Fruit fly (Drosophila melanogaster) whole organism, prepupa: ENCODE data around the gene Ubr1.

Experiments used
- CG3919 ChIP-seq: fragments of 200-800 bp; sonication (Bioruptor generic); optimal IDR thresholded peaks from 3 replicates; lab custom pipeline; 2016; ENCODE audit warnings: missing biosample characterization, missing genetic modification characterization
- CG6854 ChIP-seq: fragments of 200-800 bp; sonication (Bioruptor generic); optimal IDR thresholded peaks from 2 replicates; lab custom pipeline; 2017; ENCODE audit warnings: missing biosample characterization, mild to moderate bottlenecking, missing genetic modification characterization
- CG9139 ChIP-seq: fragments of 200-800 bp; sonication (Bioruptor generic); optimal IDR thresholded peaks from 3 replicates; lab custom pipeline; 2017; ENCODE audit warnings: missing biosample characterization, mild to moderate bottlenecking, missing genetic modification characterization
- Eip93F ChIP-seq: fragments of 200-800 bp; sonication (Bioruptor generic); optimal IDR thresholded peaks from 2 replicates; lab custom pipeline; 2016; ENCODE audit warnings: missing biosample characterization, mild to moderate bottlenecking, missing genetic modification characterization
- Lpt ChIP-seq: fragments of 200-800 bp; sonication (Bioruptor generic); optimal IDR thresholded peaks from 3 replicates; lab custom pipeline; 2016; ENCODE audit warnings: missing biosample characterization, missing genetic modification characterization
- fd59A ChIP-seq: fragments of 200-800 bp; sonication (Bioruptor generic); optimal IDR thresholded peaks from 2 replicates; lab custom pipeline; 2017; ENCODE audit warnings: missing biosample characterization, mild to moderate bottlenecking, missing genetic modification characterization, missing genetic modification reagents
- fkh ChIP-seq: fragments of 200-800 bp; sonication (Bioruptor generic); optimal IDR thresholded peaks from 3 replicates; lab custom pipeline; 2017; ENCODE audit warnings: missing biosample characterization, mild to moderate bottlenecking, missing genetic modification characterization, moderate library complexity

DNA sequence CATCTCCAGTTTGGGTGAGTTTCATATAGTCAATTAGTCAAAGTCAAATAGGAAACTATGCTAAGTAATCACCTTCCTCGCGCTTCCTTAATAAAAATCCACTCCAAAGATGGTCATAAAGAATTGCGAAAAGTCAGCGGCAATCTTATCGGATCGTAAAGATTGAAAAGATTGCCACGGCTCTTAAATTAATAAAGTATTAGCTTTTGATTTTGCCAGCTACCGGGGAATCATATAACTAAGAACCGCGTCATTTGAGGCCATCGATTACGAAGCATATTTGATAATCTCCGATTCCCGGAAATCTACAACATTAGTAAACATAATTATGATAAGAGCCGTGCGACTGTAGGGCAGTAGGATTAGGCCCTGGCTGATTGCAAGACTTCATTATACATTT lies 34.0 kb downstream of the Ubr1 start:
- no peak for TF ChIP-seq Lpt
- no peak for TF ChIP-seq fd59A (GFP tag; lab: Kevin White, UChicago)
- TF ChIP-seq Eip93F (GFP tag; lab: Kevin White, UChicago), result no peak
- no peak for TF ChIP-seq CG6854
- TF ChIP-seq CG3919, result no peak
- TF ChIP-seq fkh (GFP tag; lab: Kevin White, UChicago), result no peak
- TF ChIP-seq CG9139, result no peak
